Worm (Caenorhabditis elegans) whole organism, L3 larva: ENCODE results near the gene eif-3.G.

Experiments used
- R02D3.7 ChIP-seq: fragments of 150-350 bp; optimal IDR thresholded peaks from 2 replicates; lab custom pipeline; 2014; ENCODE audit warnings: missing biosample characterization, missing genetic modification characterization
- ZK546.5 ChIP-seq: sonication (generic microtip); optimal IDR thresholded peaks from 2 replicates; lab custom pipeline; 2017; ENCODE audit warnings: missing biosample characterization, missing genetic modification characterization
- ama-1 ChIP-seq: fragments of 150-350 bp; optimal IDR thresholded peaks from 2 replicates; lab custom pipeline; 2018
- ceh-16 ChIP-seq: sonication (generic microtip); optimal IDR thresholded peaks from 2 replicates; lab custom pipeline; 2017; ENCODE audit warnings: missing biosample characterization, missing genetic modification characterization
- ceh-28 ChIP-seq: fragments of 150-350 bp; optimal IDR thresholded peaks from 2 replicates; lab custom pipeline; 2014; ENCODE audit warnings: missing biosample characterization, missing genetic modification reagents, missing genetic modification characterization
- ceh-82 ChIP-seq: fragments of 150-350 bp; optimal IDR thresholded peaks from 2 replicates; lab custom pipeline; 2014; ENCODE audit warnings: missing biosample characterization, missing genetic modification characterization
- daf-12 ChIP-seq: fragments of 150-350 bp; optimal IDR thresholded peaks from 2 replicates; lab custom pipeline; 2014; ENCODE audit warnings: missing biosample characterization, missing genetic modification reagents, missing genetic modification characterization
- egl-27 ChIP-seq: sonication (generic microtip); optimal IDR thresholded peaks from 4 replicates; lab custom pipeline; 2017; ENCODE audit warnings: missing biosample characterization, missing genetic modification reagents, missing genetic modification characterization
- egl-5 ChIP-seq: fragments of 150-350 bp; optimal IDR thresholded peaks from 2 replicates; lab custom pipeline; 2017; ENCODE audit warnings: missing biosample characterization, missing genetic modification reagents, missing genetic modification characterization, inconsistent platforms
- elt-2 ChIP-seq: sonication (generic microtip); optimal IDR thresholded peaks from 2 replicates; lab custom pipeline; 2016; ENCODE audit warnings: missing genetic modification reagents, mild to moderate bottlenecking, missing genetic modification characterization, missing compliant biosample characterization
- elt-3 ChIP-seq, 3 experiments: fragments of 150-350 bp in 1 of 3; sonication (generic microtip) in 2 of 3; optimal IDR thresholded peaks; 2 replicates in 2 of 3; 4 replicates in 1 of 3; lab custom pipeline; 2014 to 2017; ENCODE audit warnings: missing biosample characterization in 3 of 3, missing genetic modification characterization in 3 of 3
- eor-1 ChIP-seq, 2 experiments: fragments of 150-350 bp; optimal IDR thresholded peaks; 2 replicates each; lab custom pipeline; 2014 to 2018; ENCODE audit warnings: missing biosample characterization in 2 of 2, missing genetic modification characterization in 2 of 2
- fkh-10 ChIP-seq: sonication (generic microtip); optimal IDR thresholded peaks from 2 replicates; lab custom pipeline; 2017; ENCODE audit warnings: missing biosample characterization, missing genetic modification reagents, missing genetic modification characterization
- hmg-11 ChIP-seq: sonication (generic microtip); optimal IDR thresholded peaks from 2 replicates; lab custom pipeline; 2016; ENCODE audit warnings: missing genetic modification characterization, missing compliant biosample characterization
- jun-1 ChIP-seq: fragments of 150-350 bp; optimal IDR thresholded peaks from 2 replicates; lab custom pipeline; 2014; ENCODE audit warnings: missing biosample characterization, missing genetic modification reagents, missing genetic modification characterization
- lin-15B ChIP-seq: fragments of 150-350 bp; optimal IDR thresholded peaks from 2 replicates; lab custom pipeline; 2014; ENCODE audit warnings: missing biosample characterization, missing genetic modification characterization
- lin-39 ChIP-seq: fragments of 150-350 bp; optimal IDR thresholded peaks from 2 replicates; lab custom pipeline; 2018; ENCODE audit warnings: missing biosample characterization, missing genetic modification reagents, missing genetic modification characterization
- lsy-12 ChIP-seq: sonication (generic microtip); optimal IDR thresholded peaks from 2 replicates; lab custom pipeline; 2016; ENCODE audit warnings: mild to moderate bottlenecking, missing genetic modification characterization, missing compliant biosample characterization
- mdl-1 ChIP-seq: fragments of 150-350 bp; optimal IDR thresholded peaks from 2 replicates; lab custom pipeline; 2014; ENCODE audit warnings: missing biosample characterization, missing genetic modification characterization
- mml-1 ChIP-seq: fragments of 150-350 bp; sonication (generic microtip); optimal IDR thresholded peaks from 3 replicates; lab custom pipeline; 2014; ENCODE audit warnings: missing biosample characterization, missing genetic modification characterization
- nhr-11 ChIP-seq: fragments of 150-350 bp; optimal IDR thresholded peaks from 2 replicates; lab custom pipeline; 2014; ENCODE audit warnings: missing biosample characterization, missing genetic modification characterization
- nhr-25 ChIP-seq: sonication (generic microtip); optimal IDR thresholded peaks from 2 replicates; lab custom pipeline; 2017; ENCODE audit warnings: missing biosample characterization, missing genetic modification characterization
- nhr-28 ChIP-seq: fragments of 150-350 bp; optimal IDR thresholded peaks from 2 replicates; lab custom pipeline; 2014; ENCODE audit warnings: missing biosample characterization, missing genetic modification characterization
- nhr-67 ChIP-seq: fragments of 150-350 bp; optimal IDR thresholded peaks from 2 replicates; lab custom pipeline; 2014; ENCODE audit warnings: missing biosample characterization, missing genetic modification characterization
- nhr-76 ChIP-seq: fragments of 150-350 bp; sonication (generic microtip); optimal IDR thresholded peaks from 5 replicates; lab custom pipeline; 2014; ENCODE audit warnings: missing biosample characterization, missing genetic modification characterization
- nhr-77 ChIP-seq: fragments of 150-350 bp; optimal IDR thresholded peaks from 2 replicates; lab custom pipeline; 2014; ENCODE audit warnings: missing biosample characterization, missing genetic modification characterization
- pha-4 ChIP-seq: fragments of 150-350 bp; optimal IDR thresholded peaks from 2 replicates; lab custom pipeline; 2014; ENCODE audit warnings: missing biosample characterization, missing genetic modification reagents, missing genetic modification characterization
- pqm-1 ChIP-seq: fragments of 150-350 bp; optimal IDR thresholded peaks from 2 replicates; lab custom pipeline; 2017; ENCODE audit warnings: missing biosample characterization, missing genetic modification characterization, inconsistent platforms
- sea-2 ChIP-seq: fragments of 150-350 bp; sonication (generic microtip); optimal IDR thresholded peaks from 4 replicates; lab custom pipeline; 2014; ENCODE audit warnings: missing biosample characterization, missing genetic modification reagents, missing genetic modification characterization
- skn-1 ChIP-seq: fragments of 150-350 bp; optimal IDR thresholded peaks from 2 replicates; lab custom pipeline; 2014; ENCODE audit warnings: missing biosample characterization, missing genetic modification characterization
- snpc-4 ChIP-seq: fragments of 150-350 bp; optimal IDR thresholded peaks from 2 replicates; lab custom pipeline; 2014; ENCODE audit warnings: missing biosample characterization, missing genetic modification characterization
- unc-39 ChIP-seq: sonication (generic microtip); optimal IDR thresholded peaks from 4 replicates; lab custom pipeline; 2017; ENCODE audit warnings: missing biosample characterization, missing genetic modification characterization
- unc-62 ChIP-seq: fragments of 150-350 bp; sonication (generic microtip); optimal IDR thresholded peaks from 4 replicates; lab custom pipeline; 2014; ENCODE audit warnings: missing biosample characterization, missing genetic modification reagents, missing genetic modification characterization
- zag-1 ChIP-seq: fragments of 150-350 bp; optimal IDR thresholded peaks from 2 replicates; lab custom pipeline; 2014; ENCODE audit warnings: missing biosample characterization, missing genetic modification characterization
- ztf-11 ChIP-seq: fragments of 150-350 bp; optimal IDR thresholded peaks from 2 replicates; lab custom pipeline; 2014; ENCODE audit warnings: missing biosample characterization, missing genetic modification characterization

eif-3.G gene

DNA sequence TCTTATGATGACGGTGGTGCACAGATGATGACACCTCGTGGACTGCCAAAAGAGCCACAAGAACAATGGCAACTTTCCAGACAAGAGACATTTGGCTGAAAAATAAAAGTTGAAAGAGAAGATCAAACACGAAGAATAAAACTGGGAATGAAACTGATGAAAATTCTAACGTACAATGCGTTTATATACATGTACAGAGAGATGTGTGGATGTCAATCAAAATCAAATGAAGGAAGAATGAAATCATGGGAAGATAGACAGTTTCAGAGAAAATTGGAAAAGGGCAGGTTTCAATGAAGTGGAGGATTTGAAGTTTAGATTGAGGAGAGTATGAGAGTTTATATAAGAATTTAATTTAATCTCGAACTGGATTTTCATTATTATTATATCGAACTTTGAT is 43.5 kb upstream of the eif-3.G start, which contains the start of gene dod-23:
TSS of gene dod-23 (minus strand) at position 101 of the 400 bp plus-strand sequence.
- no peak for TF ChIP-seq R02D3.7 (tag; lab: Kevin White, UChicago)
- TF ChIP-seq ZK546.5 (tag; lab: Kevin White, UChicago) = no peak
- no peak for TF ChIP-seq hmg-11 (tag; lab: Kevin White, UChicago)
- TF ChIP-seq ceh-28 (tag; lab: Kevin White, UChicago) = no peak
- no peak for TF ChIP-seq unc-62
- no peak for TF ChIP-seq nhr-77 (tag; lab: Kevin White, UChicago)
- no peak for TF ChIP-seq eor-1 (tag; optimal IDR thresholded peaks at IDR 0.05; lab: Kevin White, UChicago)
- no peak for TF ChIP-seq ama-1
- no peak for TF ChIP-seq nhr-67 (tag; lab: Kevin White, UChicago)
- no peak for TF ChIP-seq lin-39 (tag; lab: Kevin White, UChicago)
- no peak for TF ChIP-seq unc-39
- no peak for TF ChIP-seq ceh-82
- no peak for TF ChIP-seq mml-1 (tag; lab: Kevin White, UChicago)
- no peak for TF ChIP-seq pha-4 (tag; lab: Kevin White, UChicago)
- no peak for TF ChIP-seq ztf-11
- TF ChIP-seq mdl-1 (tag; lab: Kevin White, UChicago) = no peak
- TF ChIP-seq daf-12 (tag; lab: Kevin White, UChicago) = no peak
- TF ChIP-seq nhr-76 (tag; lab: Kevin White, UChicago) = no peak
- TF ChIP-seq snpc-4 (tag; lab: Kevin White, UChicago) = no peak

DNA sequence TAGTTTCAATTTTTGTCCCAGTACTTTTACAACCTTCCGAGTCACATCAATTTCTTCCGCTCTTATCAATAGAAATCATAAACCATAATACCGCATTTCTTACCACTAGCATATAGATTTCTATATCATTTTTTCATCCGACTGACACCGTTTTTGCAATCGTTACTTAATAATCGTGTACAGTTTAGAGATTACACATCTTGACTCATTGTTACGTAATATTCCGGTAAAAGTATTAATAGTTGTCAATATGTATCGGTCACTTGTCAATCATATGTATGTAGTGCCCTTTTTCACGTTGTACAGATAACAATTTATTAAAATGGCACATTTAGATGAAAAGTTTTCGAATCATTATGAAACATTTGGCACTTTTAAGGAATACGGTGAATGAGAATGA is 42.6 kb upstream of the eif-3.G start:
- TF ChIP-seq ceh-16 (tag; lab: Kevin White, UChicago) = no peak
- TF ChIP-seq elt-3 (tag; optimal IDR thresholded peaks at IDR 0.05; lab: Kevin White, UChicago) = no peak
- peak; percentile 61 for TF ChIP-seq elt-2 (tag; lab: Kevin White, UChicago)
- TF ChIP-seq ztf-11 = no peak
- peak; percentile 44 for TF ChIP-seq pqm-1 (tag; lab: Kevin White, UChicago)
- TF ChIP-seq egl-5 (tag; lab: Kevin White, UChicago) = no peak
- TF ChIP-seq lin-15B (tag; lab: Kevin White, UChicago) = no peak
- TF ChIP-seq jun-1 = peak; percentile 33
- no peak for TF ChIP-seq egl-27 (tag; lab: Kevin White, UChicago)
- TF ChIP-seq unc-62 = no peak
- TF ChIP-seq fkh-10 (GFP tag; lab: Kevin White, UChicago) = no peak
- TF ChIP-seq mdl-1 (tag; lab: Kevin White, UChicago) = no peak
- no peak for TF ChIP-seq snpc-4 (tag; lab: Kevin White, UChicago)
- TF ChIP-seq unc-39 = no peak
- no peak for TF ChIP-seq nhr-11 (tag; lab: Kevin White, UChicago)
- no peak for TF ChIP-seq pha-4 (tag; lab: Kevin White, UChicago)
- no peak for TF ChIP-seq nhr-76 (tag; lab: Kevin White, UChicago)
- TF ChIP-seq zag-1 (tag; lab: Kevin White, UChicago) = no peak
- no peak for TF ChIP-seq ZK546.5 (tag; lab: Kevin White, UChicago)
- TF ChIP-seq skn-1 (tag; lab: Kevin White, UChicago) = no peak
- no peak for TF ChIP-seq daf-12 (tag; lab: Kevin White, UChicago)

DNA sequence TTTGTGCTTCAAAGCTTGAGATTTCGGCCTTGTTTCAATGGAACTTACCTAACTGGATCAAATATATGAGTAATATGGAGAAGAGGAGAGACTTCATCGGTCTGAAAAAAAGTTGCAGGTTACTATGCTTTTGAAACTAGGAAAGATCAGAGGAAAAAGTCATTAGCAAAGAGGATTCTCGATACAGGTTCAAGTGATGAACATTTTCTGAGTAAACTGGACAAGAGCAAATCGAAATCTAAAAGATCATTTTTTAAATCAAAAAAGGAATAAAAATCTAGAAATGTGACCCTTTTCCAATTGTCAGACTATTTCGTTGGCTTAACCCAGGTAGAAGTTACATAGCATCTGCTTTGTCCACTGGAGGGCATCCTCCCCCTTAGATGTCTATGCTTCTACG is 37.8 kb upstream of the eif-3.G start, which contains the start of gene skpo-1:
TSS of gene skpo-1 (minus strand) at position 101 of the 400 bp plus-strand sequence.
- no peak for TF ChIP-seq egl-5 (tag; lab: Kevin White, UChicago)
- TF ChIP-seq fkh-10 (GFP tag; lab: Kevin White, UChicago) = no peak
- no peak for TF ChIP-seq lsy-12 (tag; lab: Kevin White, UChicago)
- no peak for TF ChIP-seq nhr-25
- no peak for TF ChIP-seq daf-12 (tag; lab: Kevin White, UChicago)

DNA sequence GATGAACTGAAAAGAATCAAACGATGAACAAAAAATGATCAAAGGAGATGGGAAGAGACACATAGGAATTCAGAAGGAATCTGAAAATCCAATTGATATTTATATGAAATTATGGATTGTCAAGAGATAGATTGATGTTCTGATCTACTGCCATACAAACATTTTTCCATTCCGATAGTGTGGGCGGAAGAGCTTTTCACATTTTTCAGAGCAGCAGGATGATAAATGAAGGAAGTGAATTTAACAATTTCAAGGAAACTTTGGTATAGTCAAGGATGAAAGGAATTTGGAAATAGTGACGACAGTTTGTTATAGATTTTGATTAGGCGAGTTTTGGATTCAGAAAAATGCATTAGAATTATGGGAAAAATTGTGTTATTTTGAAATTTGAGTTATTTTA is 37.3 kb upstream of the eif-3.G start, which contains the start of gene ubc-24:
TSS of gene ubc-24 (plus strand) at position 301 of the 400 bp plus-strand sequence.
- TF ChIP-seq nhr-77 (tag; lab: Kevin White, UChicago) = no peak

DNA sequence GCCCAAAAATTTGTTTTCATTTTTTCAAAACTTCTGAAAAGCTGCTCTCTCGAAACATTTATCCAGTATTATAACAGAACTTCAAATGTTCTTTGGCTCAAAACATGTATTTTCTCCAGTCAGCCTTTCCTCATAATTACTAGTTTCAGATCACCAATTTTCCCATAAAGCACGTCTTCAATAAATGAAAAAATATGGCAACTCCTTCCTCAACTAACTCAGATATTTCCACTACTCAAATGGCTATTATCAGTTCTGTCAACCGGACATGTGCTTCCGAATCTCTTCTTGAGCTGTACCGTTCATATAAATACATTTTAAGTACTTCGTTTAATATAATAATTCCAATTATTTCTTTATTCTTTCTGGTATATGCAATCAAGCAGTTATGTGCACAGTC is 35.1 kb upstream of the eif-3.G start, which contains the start of gene sra-13:
TSS of gene sra-13 (plus strand) at position 195 of the 400 bp plus-strand sequence.
- TF ChIP-seq nhr-76 (tag; lab: Kevin White, UChicago) (no peak), pha-4 (tag; lab: Kevin White, UChicago) (no peak), R02D3.7 (tag; lab: Kevin White, UChicago) (no peak), sea-2 (GFP tag; lab: Kevin White, UChicago) (no peak), nhr-11 (tag; lab: Kevin White, UChicago) (no peak), egl-5 (tag; lab: Kevin White, UChicago) (no peak), nhr-25 (no peak), ceh-16 (tag; lab: Kevin White, UChicago) (no peak), nhr-28 (tag; lab: Kevin White, UChicago) (no peak), ceh-82 (no peak), snpc-4 (tag; lab: Kevin White, UChicago) (no peak), daf-12 (tag; lab: Kevin White, UChicago) (no peak)
